Fruit fly (Drosophila melanogaster) whole organism, embryonic: ENCODE results near the gene trbl.

Experiments used
- Abd-B ChIP-seq: fragments of 200-800 bp; sonication (Bioruptor generic); optimal IDR thresholded peaks from 2 replicates; lab custom pipeline; 2018; ENCODE audit warnings: missing biosample characterization, mild to moderate bottlenecking, missing genetic modification characterization, moderate library complexity
- Awh ChIP-seq: fragments of 200-800 bp; sonication (Bioruptor generic); IDR thresholded peaks from 2 replicates; pipeline ENCODE4, ENCODE4 v1.3.6; 2022; ENCODE audit warnings: missing biosample characterization, missing genetic modification characterization
- B-H1 ChIP-seq: fragments of 200-800 bp; sonication (Bioruptor generic); IDR thresholded peaks from 3 replicates; pipeline ENCODE4 v1.3.6; 2022; ENCODE audit warnings: missing biosample characterization, missing genetic modification characterization
- CG11723 ChIP-seq: fragments of 200-800 bp; sonication (Bioruptor generic); optimal IDR thresholded peaks from 2 replicates; lab custom pipeline; 2017; ENCODE audit warnings: missing biosample characterization, mild to moderate bottlenecking, missing genetic modification characterization
- CG12769 ChIP-seq: fragments of 200-800 bp; sonication (Bioruptor generic); optimal IDR thresholded peaks from 2 replicates; lab custom pipeline; 2019; ENCODE audit warnings: missing biosample characterization, mild to moderate bottlenecking, missing genetic modification characterization, moderate library complexity
- CG14965 ChIP-seq: fragments of 200-800 bp; sonication (Bioruptor generic); optimal IDR thresholded peaks from 2 replicates; lab custom pipeline; 2016; ENCODE audit warnings: missing biosample characterization, missing genetic modification characterization, borderline replicate concordance
- CG15514 ChIP-seq: fragments of 200-800 bp; sonication (Bioruptor generic); optimal IDR thresholded peaks from 3 replicates; lab custom pipeline; 2017; ENCODE audit warnings: missing biosample characterization, missing genetic modification characterization, mild to moderate bottlenecking, moderate library complexity, missing genetic modification reagents
- CG15601 ChIP-seq: fragments of 200-800 bp; sonication (Bioruptor generic); optimal IDR thresholded peaks from 3 replicates; lab custom pipeline; 2019; ENCODE audit warnings: missing biosample characterization, mild to moderate bottlenecking, missing genetic modification characterization, moderate library complexity
- CG17612 ChIP-seq: fragments of 200-800 bp; sonication (Bioruptor generic); IDR thresholded peaks from 2 replicates; pipeline ENCODE4 v1.3.6; 2022; ENCODE audit warnings: missing biosample characterization, missing genetic modification characterization
- CG17912 ChIP-seq: fragments of 200-800 bp; sonication (Bioruptor generic); optimal IDR thresholded peaks from 2 replicates; lab custom pipeline; 2018; ENCODE audit warnings: missing biosample characterization, mild to moderate bottlenecking, missing genetic modification characterization
- CG18476 ChIP-seq: fragments of 200-800 bp; sonication (Bioruptor generic); optimal IDR thresholded peaks from 2 replicates; lab custom pipeline; 2016; ENCODE audit warnings: missing biosample characterization, mild to moderate bottlenecking, missing genetic modification characterization
- CG18764 ChIP-seq: fragments of 200-800 bp; sonication (Bioruptor generic); optimal IDR thresholded peaks from 3 replicates; lab custom pipeline; 2016; ENCODE audit warnings: missing biosample characterization, missing genetic modification characterization
- CG2129 ChIP-seq: fragments of 200-800 bp; sonication (Bioruptor generic); IDR thresholded peaks from 2 replicates; pipeline ENCODE4 v1.3.6; 2022; ENCODE audit warnings: missing biosample characterization, missing genetic modification characterization; ENCODE audit not compliant: partially characterized antibody
- CG2678 ChIP-seq: fragments of 200-800 bp; sonication (Bioruptor generic); optimal IDR thresholded peaks from 3 replicates; lab custom pipeline; 2019; ENCODE audit warnings: missing biosample characterization, mild to moderate bottlenecking, missing genetic modification characterization, moderate library complexity
- CG30431 ChIP-seq: fragments of 200-800 bp; sonication (Bioruptor generic); optimal IDR thresholded peaks from 2 replicates; lab custom pipeline; 2017; ENCODE audit warnings: missing biosample characterization, missing genetic modification characterization
- CG3163 ChIP-seq: fragments of 200-800 bp; sonication (Bioruptor generic); optimal IDR thresholded peaks from 3 replicates; lab custom pipeline; 2016; ENCODE audit warnings: missing biosample characterization, missing genetic modification characterization
- CG3407 ChIP-seq: fragments of 200-800 bp; sonication (Bioruptor generic); optimal IDR thresholded peaks from 2 replicates; lab custom pipeline; 2018; ENCODE audit warnings: missing biosample characterization, mild to moderate bottlenecking, missing genetic modification characterization
- CG34376 ChIP-seq: fragments of 200-800 bp; sonication (Bioruptor generic); optimal IDR thresholded peaks from 2 replicates; lab custom pipeline; 2018; ENCODE audit warnings: missing biosample characterization, mild to moderate bottlenecking, missing genetic modification characterization
- CG34422 ChIP-seq: fragments of 200-800 bp; sonication (Bioruptor generic); IDR thresholded peaks from 3 replicates; pipeline ENCODE4 v1.3.6; 2022; ENCODE audit warnings: missing biosample characterization, missing genetic modification characterization
- CG4820 ChIP-seq: fragments of 200-800 bp; sonication (Bioruptor generic); optimal IDR thresholded peaks from 3 replicates; lab custom pipeline; 2016; ENCODE audit warnings: missing biosample characterization, missing genetic modification characterization
- CG6683 ChIP-seq: fragments of 200-800 bp; sonication (Bioruptor generic); optimal IDR thresholded peaks from 2 replicates; lab custom pipeline; 2017; ENCODE audit warnings: missing biosample characterization, mild to moderate bottlenecking, missing genetic modification characterization, missing genetic modification reagents
- CG7271 ChIP-seq: fragments of 200-800 bp; sonication (Bioruptor generic); optimal IDR thresholded peaks from 2 replicates; lab custom pipeline; 2018; ENCODE audit warnings: missing biosample characterization, mild to moderate bottlenecking, missing genetic modification characterization, moderate library complexity
- CG8089 ChIP-seq: fragments of 200-800 bp; sonication (Bioruptor generic); optimal IDR thresholded peaks from 3 replicates; lab custom pipeline; 2016; ENCODE audit warnings: missing biosample characterization, missing genetic modification characterization
- CG9609 ChIP-seq: fragments of 200-800 bp; sonication (Bioruptor generic); optimal IDR thresholded peaks from 3 replicates; lab custom pipeline; 2016; ENCODE audit warnings: missing biosample characterization, missing genetic modification characterization
- CG9817 ChIP-seq: fragments of 200-800 bp; sonication (Bioruptor generic); optimal IDR thresholded peaks from 2 replicates; lab custom pipeline; 2018; ENCODE audit warnings: missing biosample characterization, mild to moderate bottlenecking, missing genetic modification characterization, moderate library complexity
- D19B ChIP-seq: fragments of 200-800 bp; sonication (Bioruptor generic); optimal IDR thresholded peaks from 2 replicates; lab custom pipeline; 2017; ENCODE audit warnings: missing biosample characterization, mild to moderate bottlenecking, missing genetic modification characterization
- Dll ChIP-seq: fragments of 200-800 bp; sonication (Bioruptor generic); IDR thresholded peaks from 4 replicates; pipeline ENCODE4 v1.3.6; 2022; ENCODE audit warnings: missing biosample characterization, missing genetic modification characterization; ENCODE audit not compliant: partially characterized antibody
- ERR ChIP-seq: fragments of 200-800 bp; sonication (Bioruptor generic); optimal IDR thresholded peaks from 2 replicates; lab custom pipeline; 2016; ENCODE audit warnings: missing biosample characterization, missing genetic modification characterization
- Hr78 ChIP-seq, 2 experiments: fragments of 200-800 bp in 1 of 2; fragments of >200 bp in 1 of 2; sonication (Bioruptor generic) in 1 of 2; optimal IDR thresholded peaks; 2 replicates each; lab custom pipeline; 2017 to 2019; ENCODE audit warnings: missing biosample characterization in 2 of 2, missing genetic modification characterization in 2 of 2, mild to moderate bottlenecking in 1 of 2, moderate library complexity in 1 of 2
- Optix ChIP-seq: fragments of 200-800 bp; sonication (Bioruptor generic); IDR thresholded peaks from 3 replicates; pipeline ENCODE4 v1.3.6; 2022; ENCODE audit warnings: missing biosample characterization, missing genetic modification characterization
- Pdp1 ChIP-seq, 2 experiments: fragments of 200-800 bp; sonication (Bioruptor generic); optimal IDR thresholded peaks; 3 replicates each; lab custom pipeline; 2016; ENCODE audit warnings: missing biosample characterization in 2 of 2, missing genetic modification characterization in 2 of 2, mild to moderate bottlenecking in 1 of 2, moderate library complexity in 1 of 2
- Rfx ChIP-seq: fragments of 200-800 bp; sonication (Bioruptor generic); IDR thresholded peaks from 2 replicates; pipeline ENCODE4 v1.3.6; 2022; ENCODE audit warnings: missing biosample characterization, missing genetic modification characterization
- Spps ChIP-seq: fragments of 200-800 bp; sonication (Bioruptor generic); optimal IDR thresholded peaks from 2 replicates; lab custom pipeline; 2018; ENCODE audit warnings: missing biosample characterization, mild to moderate bottlenecking, missing genetic modification characterization
- Vsx1 ChIP-seq: fragments of 200-800 bp; sonication (Bioruptor generic); optimal IDR thresholded peaks from 2 replicates; lab custom pipeline; 2017; ENCODE audit warnings: missing biosample characterization, mild to moderate bottlenecking, missing genetic modification characterization, missing genetic modification reagents
- abd-A ChIP-seq: fragments of 200-800 bp; sonication (Bioruptor generic); optimal IDR thresholded peaks from 3 replicates; lab custom pipeline; 2019; ENCODE audit warnings: missing biosample characterization, mild to moderate bottlenecking, missing genetic modification characterization, moderate library complexity
- al ChIP-seq: fragments of 200-800 bp; sonication (Bioruptor generic); IDR thresholded peaks from 2 replicates; pipeline ENCODE4 v1.3.6; 2022; ENCODE audit warnings: missing biosample characterization, missing genetic modification characterization
- chn ChIP-seq: fragments of 200-800 bp; sonication (Bioruptor generic); optimal IDR thresholded peaks from 2 replicates; lab custom pipeline; 2016; ENCODE audit warnings: missing biosample characterization, missing genetic modification characterization
- corto ChIP-seq: fragments of 200-800 bp; sonication (Bioruptor generic); optimal IDR thresholded peaks from 2 replicates; lab custom pipeline; 2016; ENCODE audit warnings: missing biosample characterization, mild to moderate bottlenecking, missing genetic modification characterization, moderate library complexity
- dm ChIP-seq: fragments of 200-800 bp; sonication (Bioruptor generic); optimal IDR thresholded peaks from 3 replicates; lab custom pipeline; 2016; ENCODE audit warnings: missing biosample characterization, missing genetic modification characterization
- fd3F ChIP-seq: fragments of 200-800 bp; sonication (Bioruptor generic); optimal IDR thresholded peaks from 2 replicates; lab custom pipeline; 2018; ENCODE audit warnings: missing biosample characterization, mild to moderate bottlenecking, missing genetic modification characterization, moderate library complexity
- gcm2 ChIP-seq: fragments of 200-800 bp; sonication (Bioruptor generic); optimal IDR thresholded peaks from 2 replicates; lab custom pipeline; 2016; ENCODE audit warnings: missing biosample characterization, missing genetic modification characterization
- gsb-n ChIP-seq: fragments of 200-800 bp; sonication (Bioruptor generic); optimal IDR thresholded peaks from 3 replicates; lab custom pipeline; 2018; ENCODE audit warnings: missing biosample characterization, mild to moderate bottlenecking, missing genetic modification characterization
- lola ChIP-seq, 3 experiments: fragments of >200 bp in 2 of 3; fragments of 200-800 bp in 1 of 3; sonication (Bioruptor generic) in 1 of 3; optimal IDR thresholded peaks; 2 replicates each; lab custom pipeline; 2017 to 2019; ENCODE audit warnings: missing biosample characterization in 3 of 3, missing genetic modification characterization in 3 of 3, mild to moderate bottlenecking in 1 of 3, moderate library complexity in 1 of 3
- mam ChIP-seq: fragments of 200-800 bp; sonication (Bioruptor generic); optimal IDR thresholded peaks from 3 replicates; lab custom pipeline; 2016; ENCODE audit warnings: missing biosample characterization, missing genetic modification characterization
- mld ChIP-seq: fragments of 200-800 bp; sonication (Bioruptor generic); IDR thresholded peaks from 3 replicates; pipeline ENCODE4 v1.3.6; 2022; ENCODE audit warnings: missing biosample characterization, missing genetic modification characterization; ENCODE audit not compliant: partially characterized antibody
- trh ChIP-seq: fragments of 200-800 bp; sonication (Bioruptor generic); optimal IDR thresholded peaks from 2 replicates; lab custom pipeline; 2016; ENCODE audit warnings: missing biosample characterization, missing genetic modification characterization
- unc-4 ChIP-seq: fragments of 200-800 bp; sonication (Bioruptor generic); IDR thresholded peaks from 2 replicates; pipeline ENCODE4 v1.3.6; 2022; ENCODE audit warnings: missing biosample characterization, missing genetic modification characterization; ENCODE audit not compliant: partially characterized antibody
- wek ChIP-seq: fragments of 200-800 bp; sonication (Bioruptor generic); optimal IDR thresholded peaks from 3 replicates; lab custom pipeline; 2018; ENCODE audit warnings: missing biosample characterization, mild to moderate bottlenecking, missing genetic modification characterization, moderate library complexity

The trbl gene

DNA sequence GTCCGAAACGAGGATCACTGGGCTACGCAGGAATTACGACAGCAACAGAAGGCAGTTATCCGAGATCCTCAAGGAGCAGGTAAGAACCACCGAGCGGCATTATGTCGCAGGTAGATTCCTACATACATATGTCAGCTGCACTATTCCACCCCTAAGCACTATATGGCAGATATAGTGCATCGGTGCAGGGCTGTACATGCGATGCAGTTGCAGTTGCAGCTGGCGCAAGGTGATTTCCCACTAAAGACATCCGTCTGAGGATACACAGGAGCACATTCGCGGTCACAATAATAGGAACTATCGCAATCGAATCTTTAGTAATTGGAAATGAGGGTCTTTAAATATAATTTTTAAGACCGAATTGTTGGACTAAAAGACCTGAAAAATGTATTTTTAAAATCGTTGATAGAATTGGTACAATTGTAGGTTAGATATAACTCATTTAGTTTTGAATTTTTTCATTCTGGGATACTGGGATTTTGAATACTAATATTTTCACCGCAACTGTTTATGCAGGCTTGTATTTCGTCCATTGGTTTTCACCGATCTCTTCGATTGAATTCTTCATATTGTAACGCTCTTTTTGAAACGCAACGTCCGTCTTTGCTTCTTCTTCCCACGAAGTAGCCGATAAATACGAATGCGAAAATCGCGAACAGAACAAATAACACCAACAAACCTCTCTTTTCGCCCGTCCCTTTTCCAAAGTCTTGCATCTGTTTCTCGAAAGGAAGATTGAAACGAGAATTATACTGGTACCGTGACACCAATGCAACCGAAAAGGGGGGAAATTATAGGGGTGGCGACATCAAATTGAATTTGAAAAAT lies 1.5 kb upstream of the trbl start (continued):
- TF ChIP-seq dm (GFP tag; lab: Kevin White, UChicago): no peak
- TF ChIP-seq Vsx1 (GFP tag; lab: Kevin White, UChicago): no peak
- TF ChIP-seq CG9817 (tag; lab: Kevin White, UChicago): no peak
- no peak for TF ChIP-seq al (GFP tag; lab: Robert Waterston, UW)
- TF ChIP-seq gsb-n (tag; lab: Kevin White, UChicago): peak; percentile 47
- TF ChIP-seq ERR (GFP tag; lab: Kevin White, UChicago): no peak
- TF ChIP-seq trh: no peak
- no peak for TF ChIP-seq CG3163 (GFP tag; lab: Kevin White, UChicago)
- no peak for TF ChIP-seq CG17612 (GFP tag; lab: Robert Waterston, UW)
- peak; percentile 80 for TF ChIP-seq CG7271
- TF ChIP-seq D19B (GFP tag; lab: Kevin White, UChicago): no peak
- TF ChIP-seq CG18476 (GFP tag; lab: Kevin White, UChicago): no peak
- TF ChIP-seq Optix (GFP tag; lab: Robert Waterston, UW): no peak
- TF ChIP-seq abd-A (tag; lab: Kevin White, UChicago): no peak
- TF ChIP-seq Hr78 (GFP tag; optimal IDR thresholded peaks at IDR 0.05; lab: Kevin White, UChicago): no peak
- TF ChIP-seq fd3F: no peak
- TF ChIP-seq CG34422 (GFP tag; lab: Robert Waterston, UW): no peak
- no peak for TF ChIP-seq wek (GFP tag; lab: Kevin White, UChicago)
- no peak for TF ChIP-seq Awh
- TF ChIP-seq CG12769: no peak
- no peak for TF ChIP-seq gcm2 (GFP tag; lab: Kevin White, UChicago)
- peak; percentile 30 for TF ChIP-seq CG30431
- TF ChIP-seq Rfx (GFP tag; lab: Robert Waterston, UW): no peak
- TF ChIP-seq CG8089 (GFP tag; lab: Kevin White, UChicago): no peak
- TF ChIP-seq Spps (tag; lab: Kevin White, UChicago): no peak
- TF ChIP-seq CG2678: no peak
- TF ChIP-seq CG4820 (GFP tag; lab: Kevin White, UChicago): peak; percentile 30
- TF ChIP-seq mld: no peak
- no peak for TF ChIP-seq CG6683 (GFP tag; lab: Kevin White, UChicago)
- no peak for TF ChIP-seq CG2129 (GFP tag; lab: Robert Waterston, UW)
- no peak for TF ChIP-seq CG34376
- TF ChIP-seq Abd-B (GFP tag; lab: Kevin White, UChicago): no peak
- TF ChIP-seq chn (GFP tag; lab: Kevin White, UChicago): no peak
- TF ChIP-seq CG14965 (GFP tag; lab: Kevin White, UChicago): no peak
- peak in 1 of 2 experiments; percentile 8 for TF ChIP-seq Pdp1 (GFP tag; optimal IDR thresholded peaks at IDR 0.05; lab: Kevin White, UChicago)
- no peak for TF ChIP-seq CG17912 (GFP tag; lab: Kevin White, UChicago)
- peak in 1 of 3 experiments; percentile 83 for TF ChIP-seq lola (GFP tag; optimal IDR thresholded peaks at IDR 0.05; lab: Kevin White, UChicago)
- no peak for TF ChIP-seq CG15514
- TF ChIP-seq CG18764 (GFP tag; lab: Kevin White, UChicago): no peak
- TF ChIP-seq B-H1 (GFP tag; lab: Robert Waterston, UW): no peak
- TF ChIP-seq CG3407 (GFP tag; lab: Kevin White, UChicago): no peak
- no peak for TF ChIP-seq mam (GFP tag; lab: Kevin White, UChicago)
- no peak for TF ChIP-seq CG9609 (GFP tag; lab: Kevin White, UChicago)
- no peak for TF ChIP-seq unc-4
- TF ChIP-seq Dll (GFP tag; lab: Robert Waterston, UW): no peak
- no peak for TF ChIP-seq CG15601 (tag; lab: Kevin White, UChicago)
- no peak for TF ChIP-seq CG11723
- TF ChIP-seq corto: peak; percentile 57
